Worm (Caenorhabditis elegans) whole organism, L1 larva: ENCODE data around the gene F42G4.6.

Source experiments
- ceh-88 ChIP-seq: fragments of 200-800 bp; sonication (Bioruptor generic); IDR thresholded peaks from 2 replicates; pipeline ENCODE4 v1.3.6; 2022; ENCODE audit warnings: missing genetic modification characterization, missing compliant biosample characterization
- efl-3 ChIP-seq: fragments of 200-800 bp; sonication (Bioruptor generic); optimal IDR thresholded peaks from 2 replicates; lab custom pipeline; 2018; ENCODE audit warnings: mild to moderate bottlenecking, missing genetic modification characterization, missing compliant biosample characterization
- fkh-10 ChIP-seq: sonication (generic microtip); optimal IDR thresholded peaks from 2 replicates; lab custom pipeline; 2017; ENCODE audit warnings: missing biosample characterization, missing genetic modification reagents, missing genetic modification characterization
- lin-13 ChIP-seq: fragments of 150-350 bp; optimal IDR thresholded peaks from 2 replicates; lab custom pipeline; 2014; ENCODE audit warnings: missing biosample characterization, missing genetic modification reagents, missing genetic modification characterization
- lin-35 ChIP-seq, 2 experiments: fragments of 150-350 bp; optimal IDR thresholded peaks; 2 replicates each; lab custom pipeline; 2014; ENCODE audit warnings: missing biosample characterization in 2 of 2, missing genetic modification characterization in 2 of 2, missing genetic modification reagents in 2 of 2
- nhr-11 ChIP-seq: fragments of 150-350 bp; optimal IDR thresholded peaks from 2 replicates; lab custom pipeline; 2014; ENCODE audit warnings: missing biosample characterization, missing genetic modification characterization
- rnt-1 ChIP-seq: sonication (generic microtip); optimal IDR thresholded peaks from 2 replicates; lab custom pipeline; 2016; ENCODE audit warnings: mild to moderate bottlenecking, missing genetic modification characterization, moderate library complexity, missing compliant biosample characterization
- tlp-1 ChIP-seq: fragments of 150-350 bp; optimal IDR thresholded peaks from 2 replicates; lab custom pipeline; 2014; ENCODE audit warnings: missing biosample characterization, missing genetic modification characterization

- TF ChIP-seq ceh-88 (GFP tag; lab: Robert Waterston, UW) (no peak), nhr-11 (no peak), tlp-1 (tag; lab: Kevin White, UChicago) (no peak), lin-35 (GFP tag; optimal IDR thresholded peaks at IDR 0.05; lab: Kevin White, UChicago) (no peak), fkh-10 (GFP tag; lab: Kevin White, UChicago) (no peak), rnt-1 (tag; lab: Kevin White, UChicago) (no peak), efl-3 (GFP tag; lab: Kevin White, UChicago) (no peak), lin-13 (GFP tag; lab: Kevin White, UChicago) (no peak)
These were observed 6.8 kb downstream of the F42G4.6 start for ce11 chrII:13085951-13086350.
